Worm (Caenorhabditis elegans) whole organism, L1 larva: ENCODE data around the gene best-19.

Experiments
- C04F5.9 ChIP-seq: sonication (generic microtip); optimal IDR thresholded peaks from 2 replicates; lab custom pipeline; 2016; ENCODE audit warnings: missing genetic modification characterization, missing compliant biosample characterization
- C16A3.4 ChIP-seq: fragments of 150-350 bp; optimal IDR thresholded peaks from 2 replicates; lab custom pipeline; 2014; ENCODE audit warnings: missing biosample characterization, missing genetic modification characterization
- C34B4.2 ChIP-seq: sonication (generic microtip); optimal IDR thresholded peaks from 2 replicates; lab custom pipeline; 2017; ENCODE audit warnings: mild to moderate bottlenecking, missing genetic modification characterization, missing compliant biosample characterization
- F16B12.6 ChIP-seq: fragments of 150-350 bp; optimal IDR thresholded peaks from 2 replicates; lab custom pipeline; 2014; ENCODE audit warnings: missing biosample characterization, missing genetic modification characterization
- Y116A8C.19 ChIP-seq: sonication (generic microtip); optimal IDR thresholded peaks from 2 replicates; lab custom pipeline; 2016; ENCODE audit warnings: missing compliant biosample characterization, missing genetic modification characterization, borderline replicate concordance
- blmp-1 ChIP-seq: fragments of 150-350 bp; optimal IDR thresholded peaks from 2 replicates; lab custom pipeline; 2014; ENCODE audit warnings: missing biosample characterization, missing genetic modification characterization
- ceh-8 ChIP-seq: fragments of 200-800 bp; sonication (Bioruptor generic); optimal IDR thresholded peaks from 2 replicates; lab custom pipeline; 2018; ENCODE audit warnings: mild to moderate bottlenecking, missing genetic modification characterization, moderate library complexity, missing compliant biosample characterization
- ceh-82 ChIP-seq, 3 experiments: fragments of 150-350 bp in 1 of 3; sonication (generic microtip) in 2 of 3; optimal IDR thresholded peaks; 2 replicates each; lab custom pipeline; 2014 to 2017; ENCODE audit warnings: missing biosample characterization in 3 of 3, missing genetic modification characterization in 3 of 3
- ces-1 ChIP-seq: fragments of 150-350 bp; optimal IDR thresholded peaks from 2 replicates; lab custom pipeline; 2014; ENCODE audit warnings: missing biosample characterization, missing genetic modification reagents, missing genetic modification characterization
- dpl-1 ChIP-seq, 3 experiments: fragments of 150-350 bp in 2 of 3; sonication (generic microtip) in 1 of 3; optimal IDR thresholded peaks; 2 replicates each; lab custom pipeline; 2014 to 2017; ENCODE audit warnings: missing biosample characterization in 3 of 3, missing genetic modification characterization in 3 of 3, missing genetic modification reagents in 3 of 3
- efl-1 ChIP-seq, 4 experiments: fragments of 150-350 bp; optimal IDR thresholded peaks in 3 of 4; peaks in 1 of 4; 1 replicate in 1 of 4; 2 replicates in 3 of 4; lab custom pipeline; 2014; ENCODE audit warnings: missing biosample characterization in 2 of 4, missing genetic modification characterization in 2 of 4, missing genetic modification reagents in 2 of 4
- elt-2 ChIP-seq: sonication (generic microtip); optimal IDR thresholded peaks from 2 replicates; lab custom pipeline; 2016; ENCODE audit warnings: missing genetic modification characterization, mild to moderate bottlenecking, inconsistent platforms, missing compliant biosample characterization, missing genetic modification reagents
- elt-3 ChIP-seq, 6 experiments: fragments of 150-350 bp in 1 of 6; sonication (generic microtip); optimal IDR thresholded peaks; 2 replicates each; lab custom pipeline; 2017 to 2018; ENCODE audit warnings: missing biosample characterization in 6 of 6, missing genetic modification characterization in 6 of 6, inconsistent platforms in 1 of 6
- fkh-4 ChIP-seq: sonication (generic microtip); optimal IDR thresholded peaks from 2 replicates; lab custom pipeline; 2016; ENCODE audit warnings: missing compliant biosample characterization, missing genetic modification characterization, borderline replicate concordance
- fos-1 ChIP-seq: fragments of 150-350 bp; optimal IDR thresholded peaks from 2 replicates; lab custom pipeline; 2014; ENCODE audit warnings: missing biosample characterization, missing genetic modification characterization
- isw-1 ChIP-seq: fragments of 200-800 bp; sonication (Bioruptor generic); IDR thresholded peaks from 2 replicates; pipeline ENCODE4 v1.3.6; 2022; ENCODE audit warnings: missing genetic modification characterization, missing compliant biosample characterization
- lin-13 ChIP-seq: fragments of 150-350 bp; optimal IDR thresholded peaks from 2 replicates; lab custom pipeline; 2014; ENCODE audit warnings: missing biosample characterization, missing genetic modification reagents, missing genetic modification characterization
- lin-35 ChIP-seq, 2 experiments: fragments of 150-350 bp; optimal IDR thresholded peaks; 2 replicates each; lab custom pipeline; 2014; ENCODE audit warnings: missing biosample characterization in 2 of 2, missing genetic modification characterization in 2 of 2, missing genetic modification reagents in 2 of 2
- lir-3 ChIP-seq: sonication (generic microtip); optimal IDR thresholded peaks from 2 replicates; lab custom pipeline; 2016; ENCODE audit warnings: mild to moderate bottlenecking, missing genetic modification characterization, moderate library complexity, missing compliant biosample characterization; ENCODE audit not compliant: poor library complexity
- lsy-2 ChIP-seq, 2 experiments: fragments of 150-350 bp; optimal IDR thresholded peaks; 2 replicates each; lab custom pipeline; 2014; ENCODE audit warnings: missing biosample characterization in 2 of 2, missing genetic modification characterization in 2 of 2
- mdl-1 ChIP-seq, 2 experiments: fragments of 150-350 bp; optimal IDR thresholded peaks; 2 replicates each; lab custom pipeline; 2014 to 2017; ENCODE audit warnings: missing biosample characterization in 2 of 2, missing genetic modification characterization in 2 of 2, inconsistent platforms in 1 of 2
- mef-2 ChIP-seq: fragments of 150-350 bp; optimal IDR thresholded peaks from 2 replicates; lab custom pipeline; 2014; ENCODE audit warnings: missing biosample characterization, missing genetic modification characterization
- mep-1 ChIP-seq: fragments of 150-350 bp; optimal IDR thresholded peaks from 2 replicates; lab custom pipeline; 2014; ENCODE audit warnings: missing biosample characterization, missing genetic modification characterization
- nhr-12 ChIP-seq: sonication (generic microtip); optimal IDR thresholded peaks from 2 replicates; lab custom pipeline; 2017; ENCODE audit warnings: missing biosample characterization, missing genetic modification characterization
- nhr-19 ChIP-seq: fragments of 200-800 bp; sonication (Bioruptor generic); conservative IDR thresholded peaks from 2 replicates; pipeline ENCODE4 v1.3.6; 2022; ENCODE audit warnings: missing genetic modification characterization, missing compliant biosample characterization
- nhr-20 ChIP-seq: sonication (generic microtip); optimal IDR thresholded peaks from 2 replicates; lab custom pipeline; 2016; ENCODE audit warnings: mild to moderate bottlenecking, missing genetic modification characterization, missing compliant biosample characterization
- nhr-47 ChIP-seq: sonication (generic microtip); optimal IDR thresholded peaks from 2 replicates; lab custom pipeline; 2016; ENCODE audit warnings: mild to moderate bottlenecking, missing genetic modification characterization, moderate library complexity, missing compliant biosample characterization
- nhr-76 ChIP-seq: sonication (generic microtip); optimal IDR thresholded peaks from 2 replicates; lab custom pipeline; 2017; ENCODE audit warnings: missing biosample characterization, missing genetic modification characterization
- nhr-77 ChIP-seq: fragments of 150-350 bp; optimal IDR thresholded peaks from 2 replicates; lab custom pipeline; 2014; ENCODE audit warnings: missing biosample characterization, missing genetic modification characterization
- nhr-85 ChIP-seq: sonication (generic microtip); peaks from one replicate; lab custom pipeline; 2016; ENCODE audit warnings: missing genetic modification characterization, inconsistent platforms, missing compliant biosample characterization
- nhr-90 ChIP-seq: sonication (generic microtip); optimal IDR thresholded peaks from 2 replicates; lab custom pipeline; 2016; ENCODE audit warnings: mild to moderate bottlenecking, missing genetic modification characterization, missing compliant biosample characterization; ENCODE audit not compliant: poor library complexity
- pag-3 ChIP-seq: sonication (generic microtip); optimal IDR thresholded peaks from 2 replicates; lab custom pipeline; 2017; ENCODE audit warnings: missing genetic modification characterization, mild to moderate bottlenecking, missing compliant biosample characterization, antibody characterized with exemption, borderline replicate concordance; ENCODE audit not compliant: insufficient read depth
- rnt-1 ChIP-seq: sonication (generic microtip); optimal IDR thresholded peaks from 2 replicates; lab custom pipeline; 2016; ENCODE audit warnings: mild to moderate bottlenecking, missing genetic modification characterization, moderate library complexity, missing compliant biosample characterization
- snu-23 ChIP-seq: sonication (generic microtip); optimal IDR thresholded peaks from 2 replicates; lab custom pipeline; 2016; ENCODE audit warnings: missing genetic modification characterization, missing compliant biosample characterization
- sox-4 ChIP-seq: sonication (generic microtip); optimal IDR thresholded peaks from 2 replicates; lab custom pipeline; 2016; ENCODE audit warnings: missing genetic modification characterization, missing compliant biosample characterization
- sptf-1 ChIP-seq: fragments of 150-350 bp; optimal IDR thresholded peaks from 2 replicates; lab custom pipeline; 2014; ENCODE audit warnings: missing biosample characterization, missing genetic modification characterization
- sup-37 ChIP-seq: fragments of 200-800 bp; sonication (Bioruptor generic); optimal IDR thresholded peaks from 2 replicates; lab custom pipeline; 2018; ENCODE audit warnings: mild to moderate bottlenecking, missing genetic modification characterization, missing compliant biosample characterization
- swsn-7 ChIP-seq: sonication (generic microtip); optimal IDR thresholded peaks from 2 replicates; lab custom pipeline; 2016; ENCODE audit warnings: missing genetic modification characterization, missing compliant biosample characterization
- tbx-2 ChIP-seq: sonication (generic microtip); optimal IDR thresholded peaks from 2 replicates; lab custom pipeline; 2016; ENCODE audit warnings: missing genetic modification characterization, missing compliant biosample characterization
- vab-15 ChIP-seq: sonication (generic microtip); optimal IDR thresholded peaks from 2 replicates; lab custom pipeline; 2017; ENCODE audit warnings: missing genotype, mild to moderate bottlenecking, missing genetic modification characterization, missing compliant biosample characterization
- ztf-11 ChIP-seq, 2 experiments: sonication (generic microtip); optimal IDR thresholded peaks; 2 replicates each; lab custom pipeline; 2016 to 2017; ENCODE audit warnings: missing genetic modification characterization in 2 of 2, missing biosample characterization in 1 of 2, missing compliant biosample characterization in 1 of 2

The best-19 gene

DNA sequence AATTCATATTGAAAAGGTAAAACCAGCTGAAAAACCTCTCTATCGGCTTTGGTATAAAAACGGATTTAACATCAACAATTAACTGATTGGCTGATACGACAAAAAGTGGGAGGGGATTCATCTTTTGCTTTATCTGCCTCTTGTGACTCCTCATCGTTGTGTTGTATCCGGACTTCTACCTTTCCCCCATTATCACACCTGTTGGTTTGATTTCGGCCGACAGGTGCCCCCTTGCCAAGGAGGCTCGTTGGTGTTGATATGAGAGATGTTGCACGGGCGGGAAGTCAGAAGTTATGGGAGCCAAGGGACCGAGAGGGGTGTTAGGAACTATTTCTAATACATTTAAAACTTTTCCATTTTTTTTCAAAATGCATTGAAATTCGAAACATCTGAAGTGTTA, 31.0 kb downstream of the best-19 start:
- TF ChIP-seq mef-2 (no peak), rnt-1 (tag; lab: Kevin White, UChicago) (peak; percentile 54)

DNA sequence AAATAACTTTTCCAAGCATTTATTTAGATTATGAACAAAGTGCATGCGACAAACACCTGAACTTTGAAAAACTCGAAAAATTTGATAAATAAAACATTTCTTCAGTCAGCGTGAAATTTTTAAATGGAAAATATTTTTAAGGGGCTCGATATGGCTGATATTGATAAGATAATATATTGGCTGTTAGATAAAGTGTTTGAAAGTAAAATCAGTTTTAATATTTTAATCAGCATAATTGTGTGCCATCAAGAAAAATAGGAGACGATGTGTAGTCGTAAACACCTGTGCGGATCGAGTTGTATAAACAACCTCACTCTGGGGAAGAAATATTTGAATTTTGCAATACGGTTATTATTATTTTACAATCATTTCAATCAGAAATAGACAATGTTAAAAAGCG, 36.2 kb downstream of the best-19 start:
- TF ChIP-seq elt-2, result peak; percentile 66
- TF ChIP-seq sup-37, result no peak

DNA sequence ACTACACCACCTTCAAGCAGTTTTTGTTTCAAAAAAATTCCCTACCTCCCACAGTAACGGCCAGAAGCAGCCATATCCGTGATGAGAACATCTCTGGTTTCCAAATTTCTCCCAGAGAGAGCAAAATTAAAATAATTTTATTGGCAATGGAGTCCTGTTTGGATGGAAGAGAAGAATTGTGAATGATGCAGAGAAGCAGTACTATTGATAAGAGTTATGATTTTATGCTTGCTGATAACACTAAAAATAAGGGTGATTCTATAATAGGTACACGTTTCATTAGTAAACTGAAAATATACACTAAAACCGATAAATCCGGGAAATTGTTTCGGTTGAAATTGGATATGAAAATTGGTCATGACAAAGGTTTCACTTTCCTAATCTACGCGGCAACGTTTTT, 36.9 kb downstream of the best-19 start, which contains the start of gene dsc-4:
TSS of gene dsc-4 (minus strand) at position 165 of the 400 bp plus-strand sequence.
- peak; percentile 41 for TF ChIP-seq elt-2
- no peak for TF ChIP-seq mdl-1 (tag; optimal IDR thresholded peaks at IDR 0.05; lab: Kevin White, UChicago)

DNA sequence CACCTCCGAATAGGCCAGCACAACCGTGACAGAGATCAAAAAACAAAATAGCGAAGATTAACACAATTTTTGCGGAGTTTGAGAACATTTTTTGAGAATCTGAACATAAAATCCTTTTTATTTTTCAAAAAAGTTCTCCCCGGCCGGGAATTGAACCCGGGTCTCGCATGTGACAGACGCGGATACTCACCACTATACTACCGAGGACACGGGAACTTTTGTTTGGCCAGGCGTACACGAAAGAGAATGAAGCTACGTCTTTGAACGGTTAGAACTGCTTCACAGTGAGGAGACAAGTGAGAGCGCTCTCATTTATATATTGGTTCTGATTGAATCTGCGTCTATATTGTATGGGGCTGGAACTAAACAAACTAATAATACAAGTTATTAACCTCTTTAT, 39.0 kb downstream of the best-19 start, which contains the start of gene grl-26:
TSS of gene grl-26 (minus strand) at position 318 of the 400 bp plus-strand sequence.
- TF ChIP-seq isw-1 (GFP tag; lab: Robert Waterston, UW) (no peak), nhr-47 (tag; lab: Kevin White, UChicago) (peak; percentile 35), swsn-7 (tag; lab: Kevin White, UChicago) (peak; percentile 20), C04F5.9 (tag; lab: Kevin White, UChicago) (no peak), snu-23 (GFP tag; lab: Kevin White, UChicago) (peak; percentile 60), ceh-82 (tag; optimal IDR thresholded peaks at IDR 0.05; lab: Kevin White, UChicago) (peak in 1 of 3 experiments; percentile 29), nhr-12 (tag; lab: Kevin White, UChicago) (no peak), sptf-1 (tag; lab: Kevin White, UChicago) (no peak), elt-3 (tag; optimal IDR thresholded peaks at IDR 0.05; lab: Kevin White, UChicago) (peak in 1 of 6 experiments; percentile 18), pag-3 (tag; lab: Kevin White, UChicago) (no peak), nhr-76 (tag; lab: Kevin White, UChicago) (no peak), nhr-90 (peak; percentile 34), mef-2 (no peak), mep-1 (tag; lab: Kevin White, UChicago) (peak; percentile 56), sox-4 (tag; lab: Kevin White, UChicago) (no peak), nhr-77 (tag; lab: Kevin White, UChicago) (peak; percentile 36), vab-15 (tag; lab: Kevin White, UChicago) (no peak), lsy-2 (tag; optimal IDR thresholded peaks at IDR 0.05; lab: Kevin White, UChicago) (peak; percentile 35 to 61), dpl-1 (GFP tag; optimal IDR thresholded peaks at IDR 0.05; lab: Kevin White, UChicago) (peak in 1 of 3 experiments; percentile 34), Y116A8C.19 (tag; lab: Kevin White, UChicago) (no peak), rnt-1 (tag; lab: Kevin White, UChicago) (peak; percentile 66), ceh-8 (no peak), ztf-11 (tag; optimal IDR thresholded peaks at IDR 0.05; lab: Kevin White, UChicago) (no peak), elt-2 (no peak), nhr-19 (GFP tag; lab: Robert Waterston, UW) (peak; percentile 45), blmp-1 (peak; percentile 26), lin-13 (GFP tag; lab: Kevin White, UChicago) (peak; percentile 22), C16A3.4 (tag; lab: Kevin White, UChicago) (peak; percentile 68), tbx-2 (tag; lab: Kevin White, UChicago) (peak; percentile 2), mdl-1 (tag; optimal IDR thresholded peaks at IDR 0.05; lab: Kevin White, UChicago) (peak in 1 of 2 experiments; percentile 30), C34B4.2 (tag; lab: Kevin White, UChicago) (no peak), nhr-85 (tag; lab: Kevin White, UChicago) (peak; percentile 68), lin-35 (GFP tag; optimal IDR thresholded peaks at IDR 0.05; lab: Kevin White, UChicago) (peak; percentile 18 to 69), lir-3 (tag; lab: Kevin White, UChicago) (no peak), nhr-20 (peak; percentile 34), ces-1 (no peak), F16B12.6 (tag; lab: Kevin White, UChicago) (no peak), fkh-4 (tag; lab: Kevin White, UChicago) (no peak), fos-1 (tag; lab: Kevin White, UChicago) (no peak), efl-1 (optimal IDR thresholded peaks at IDR 0.05; lab: Kevin White, UChicago) (peak in 1 of 2 experiments; percentile 35), efl-1 (GFP tag; optimal IDR thresholded peaks at IDR 0.05 in 1 of 2; lab: Kevin White, UChicago) (peak; percentile 12 to 80)
